Fruit fly (Drosophila melanogaster) whole organism, embryonic: Measurements from ENCODE around the gene east.

ENCODE experiments used
- Abd-B ChIP-seq: fragments of 200-800 bp; sonication (Bioruptor generic); optimal IDR thresholded peaks from 2 replicates; lab custom pipeline; 2018; ENCODE audit warnings: missing biosample characterization, mild to moderate bottlenecking, missing genetic modification characterization, moderate library complexity
- BtbVII ChIP-seq: fragments of 200-800 bp; sonication (Bioruptor generic); optimal IDR thresholded peaks from 3 replicates; lab custom pipeline; 2017; ENCODE audit warnings: missing biosample characterization, mild to moderate bottlenecking, missing genetic modification characterization
- CG10321 ChIP-seq: fragments of 200-800 bp; sonication (Bioruptor generic); IDR thresholded peaks from 2 replicates; pipeline ENCODE4 v1.3.6; 2022; ENCODE audit warnings: missing biosample characterization, missing genetic modification characterization
- CG11695 ChIP-seq: fragments of 200-800 bp; sonication (Bioruptor generic); IDR thresholded peaks from 3 replicates; pipeline ENCODE4 v1.3.6; 2022; ENCODE audit warnings: missing biosample characterization, missing genetic modification characterization
- CG12071 ChIP-seq: fragments of 200-800 bp; sonication (Bioruptor generic); optimal IDR thresholded peaks from 3 replicates; lab custom pipeline; 2018; ENCODE audit warnings: missing biosample characterization, mild to moderate bottlenecking, missing genetic modification characterization
- CG12155 ChIP-seq: fragments of 200-800 bp; sonication (Bioruptor generic); optimal IDR thresholded peaks from 3 replicates; lab custom pipeline; 2016; ENCODE audit warnings: missing biosample characterization, missing genetic modification characterization
- CG12236 ChIP-seq: fragments of 200-800 bp; sonication (Bioruptor generic); optimal IDR thresholded peaks from 2 replicates; lab custom pipeline; 2016; ENCODE audit warnings: missing biosample characterization, missing genetic modification characterization
- CG12391 ChIP-seq: fragments of 200-800 bp; sonication (Bioruptor generic); optimal IDR thresholded peaks from 3 replicates; lab custom pipeline; 2018; ENCODE audit warnings: missing biosample characterization, mild to moderate bottlenecking, missing genetic modification characterization, moderate library complexity
- CG15011 ChIP-seq: fragments of 200-800 bp; sonication (Bioruptor generic); optimal IDR thresholded peaks from 3 replicates; lab custom pipeline; 2018; ENCODE audit warnings: missing biosample characterization, mild to moderate bottlenecking, missing genetic modification characterization
- CG16813 ChIP-seq: fragments of 200-800 bp; sonication (Bioruptor generic); IDR thresholded peaks from 3 replicates; pipeline ENCODE4 v1.3.6; 2022; ENCODE audit warnings: missing biosample characterization, missing genetic modification characterization; ENCODE audit not compliant: partially characterized antibody
- CG17912 ChIP-seq: fragments of 200-800 bp; sonication (Bioruptor generic); optimal IDR thresholded peaks from 2 replicates; lab custom pipeline; 2018; ENCODE audit warnings: missing biosample characterization, mild to moderate bottlenecking, missing genetic modification characterization
- CG2129 ChIP-seq: fragments of 200-800 bp; sonication (Bioruptor generic); IDR thresholded peaks from 2 replicates; pipeline ENCODE4 v1.3.6; 2022; ENCODE audit warnings: missing biosample characterization, missing genetic modification characterization; ENCODE audit not compliant: partially characterized antibody
- CG3407 ChIP-seq: fragments of 200-800 bp; sonication (Bioruptor generic); optimal IDR thresholded peaks from 2 replicates; lab custom pipeline; 2018; ENCODE audit warnings: missing biosample characterization, mild to moderate bottlenecking, missing genetic modification characterization
- CG5953 ChIP-seq: fragments of 200-800 bp; sonication (Bioruptor generic); IDR thresholded peaks from 2 replicates; pipeline ENCODE4 v1.3.6; 2022; ENCODE audit warnings: missing biosample characterization, missing genetic modification characterization
- CG6813 ChIP-seq: fragments of 200-800 bp; sonication (Bioruptor generic); optimal IDR thresholded peaks from 2 replicates; lab custom pipeline; 2017; ENCODE audit warnings: missing biosample characterization, missing genetic modification characterization, mild to moderate bottlenecking, moderate library complexity, missing genetic modification reagents
- CG7271 ChIP-seq: fragments of 200-800 bp; sonication (Bioruptor generic); optimal IDR thresholded peaks from 2 replicates; lab custom pipeline; 2018; ENCODE audit warnings: missing biosample characterization, mild to moderate bottlenecking, missing genetic modification characterization, moderate library complexity
- CG8281 ChIP-seq: fragments of 200-800 bp; sonication (Bioruptor generic); optimal IDR thresholded peaks from 2 replicates; lab custom pipeline; 2018; ENCODE audit warnings: missing biosample characterization, mild to moderate bottlenecking, missing genetic modification characterization, moderate library complexity
- CG9817 ChIP-seq: fragments of 200-800 bp; sonication (Bioruptor generic); optimal IDR thresholded peaks from 2 replicates; lab custom pipeline; 2018; ENCODE audit warnings: missing biosample characterization, mild to moderate bottlenecking, missing genetic modification characterization, moderate library complexity
- Dbx ChIP-seq: fragments of 200-800 bp; sonication (Bioruptor generic); IDR thresholded peaks from 3 replicates; pipeline ENCODE4 v1.3.6; 2022; ENCODE audit warnings: missing biosample characterization, missing genetic modification characterization
- Elba2 ChIP-seq: fragments of 200-800 bp; sonication (Bioruptor generic); optimal IDR thresholded peaks from 3 replicates; lab custom pipeline; 2016; ENCODE audit warnings: missing biosample characterization, missing genetic modification characterization
- Ets65A ChIP-seq: fragments of 200-800 bp; sonication (Bioruptor generic); peaks from one replicate; lab custom pipeline; 2016; ENCODE audit warnings: missing biosample characterization, missing genetic modification characterization
- Fer3 ChIP-seq: fragments of 200-800 bp; sonication (Bioruptor generic); optimal IDR thresholded peaks from 2 replicates; lab custom pipeline; 2018; ENCODE audit warnings: missing biosample characterization, mild to moderate bottlenecking, missing genetic modification characterization, moderate library complexity
- H15 ChIP-seq: fragments of 200-800 bp; sonication (Bioruptor generic); IDR thresholded peaks from 3 replicates; pipeline ENCODE4 v1.3.6; 2022; ENCODE audit warnings: missing biosample characterization, missing genetic modification characterization
- HLH4C ChIP-seq: fragments of 200-800 bp; sonication (Bioruptor generic); IDR thresholded peaks from 3 replicates; pipeline ENCODE4 v1.3.6; 2022; ENCODE audit warnings: missing biosample characterization, missing genetic modification characterization; ENCODE audit not compliant: partially characterized antibody
- Hand ChIP-seq: fragments of 200-800 bp; sonication (Bioruptor generic); optimal IDR thresholded peaks from 2 replicates; lab custom pipeline; 2017; ENCODE audit warnings: mild to moderate bottlenecking, missing biosample characterization, missing genetic modification reagents, missing genetic modification characterization
- Nf-YA ChIP-seq: fragments of 200-800 bp; sonication (Bioruptor generic); IDR thresholded peaks from 2 replicates; pipeline ENCODE4 v1.3.6; 2022; ENCODE audit warnings: missing biosample characterization, missing genetic modification characterization
- TFAM ChIP-seq: fragments of 200-800 bp; sonication (Bioruptor generic); optimal IDR thresholded peaks from 2 replicates; lab custom pipeline; 2017; ENCODE audit warnings: missing biosample characterization, missing genetic modification characterization, inconsistent platforms
- Xbp1 ChIP-seq: fragments of 200-800 bp; sonication (Bioruptor generic); optimal IDR thresholded peaks from 3 replicates; lab custom pipeline; 2016; ENCODE audit warnings: missing biosample characterization, mild to moderate bottlenecking, missing genetic modification characterization
- ap ChIP-seq: fragments of 200-800 bp; sonication (Bioruptor generic); IDR thresholded peaks from 2 replicates; pipeline ENCODE4 v1.3.6; 2022; ENCODE audit warnings: missing biosample characterization, missing genetic modification characterization
- bowl ChIP-seq: fragments of 200-800 bp; sonication (Bioruptor generic); IDR thresholded peaks from 2 replicates; pipeline ENCODE4 v1.3.6; 2022; ENCODE audit warnings: missing biosample characterization, missing genetic modification characterization
- cad ChIP-seq: fragments of >200 bp; optimal IDR thresholded peaks from 2 replicates; lab custom pipeline; 2017; ENCODE audit warnings: missing biosample characterization, missing genetic modification characterization
- cato ChIP-seq: fragments of 200-800 bp; sonication (Bioruptor generic); optimal IDR thresholded peaks from 2 replicates; lab custom pipeline; 2016; ENCODE audit warnings: missing biosample characterization, missing genetic modification characterization, borderline replicate concordance
- chm ChIP-seq: fragments of 200-800 bp; sonication (Bioruptor generic); IDR thresholded peaks from 2 replicates; pipeline ENCODE4 v1.3.6; 2022; ENCODE audit warnings: missing biosample characterization, missing genetic modification characterization
- ci ChIP-seq: fragments of 200-800 bp; sonication (Bioruptor generic); IDR thresholded peaks from 3 replicates; pipeline ENCODE4 v1.3.6; 2022; ENCODE audit warnings: missing biosample characterization, missing genetic modification characterization
- dm ChIP-seq: fragments of 200-800 bp; sonication (Bioruptor generic); optimal IDR thresholded peaks from 3 replicates; lab custom pipeline; 2016; ENCODE audit warnings: missing biosample characterization, missing genetic modification characterization
- ewg ChIP-seq: fragments of 200-800 bp; sonication (Bioruptor generic); optimal IDR thresholded peaks from 3 replicates; lab custom pipeline; 2017; ENCODE audit warnings: mild to moderate bottlenecking, missing biosample characterization, missing genetic modification reagents, missing genetic modification characterization
- ftz-f1 ChIP-seq: fragments of 200-800 bp; sonication (Bioruptor generic); optimal IDR thresholded peaks from 2 replicates; lab custom pipeline; 2016; ENCODE audit warnings: missing biosample characterization, missing genetic modification characterization
- ind ChIP-seq: fragments of 200-800 bp; sonication (Bioruptor generic); optimal IDR thresholded peaks from 3 replicates; lab custom pipeline; 2016; ENCODE audit warnings: missing biosample characterization, missing genetic modification characterization
- onecut ChIP-seq: fragments of 200-800 bp; sonication (Bioruptor generic); IDR thresholded peaks from 2 replicates; pipeline ENCODE4 v1.3.6; 2022; ENCODE audit warnings: missing biosample characterization, missing genetic modification characterization
- otp ChIP-seq: fragments of 200-800 bp; sonication (Bioruptor generic); IDR thresholded peaks from 3 replicates; pipeline ENCODE4, ENCODE4 v1.3.6; 2022; ENCODE audit warnings: missing biosample characterization, missing genetic modification characterization
- pzg ChIP-seq: fragments of 200-800 bp; sonication (Bioruptor generic); optimal IDR thresholded peaks from 3 replicates; lab custom pipeline; 2018; ENCODE audit warnings: missing biosample characterization, mild to moderate bottlenecking, missing genetic modification characterization, moderate library complexity
- salm ChIP-seq: fragments of 200-800 bp; sonication (Bioruptor generic); optimal IDR thresholded peaks from 2 replicates; lab custom pipeline; 2018; ENCODE audit warnings: missing biosample characterization, mild to moderate bottlenecking, missing genetic modification characterization
- slou ChIP-seq: fragments of 200-800 bp; sonication (Bioruptor generic); optimal IDR thresholded peaks from 3 replicates; lab custom pipeline; 2016; ENCODE audit warnings: missing biosample characterization, missing genetic modification characterization
- sr ChIP-seq: fragments of 200-800 bp; sonication (Bioruptor generic); IDR thresholded peaks from 3 replicates; pipeline ENCODE4 v1.3.6; 2022; ENCODE audit warnings: missing biosample characterization, missing genetic modification characterization
- ssp ChIP-seq: fragments of 200-800 bp; sonication (Bioruptor generic); IDR thresholded peaks from 2 replicates; pipeline ENCODE4 v1.3.6; 2022; ENCODE audit warnings: missing biosample characterization, missing genetic modification characterization
- tin ChIP-seq: fragments of 200-800 bp; sonication (Bioruptor generic); optimal IDR thresholded peaks from 3 replicates; lab custom pipeline; 2016; ENCODE audit warnings: missing biosample characterization, missing genetic modification characterization
- ttk ChIP-seq: fragments of 200-800 bp; sonication (Bioruptor generic); IDR thresholded peaks from 2 replicates; pipeline ENCODE4 v2.1.2; 2022; ENCODE audit warnings: missing biosample characterization, missing genetic modification characterization
- twi ChIP-seq: fragments of 200-800 bp; optimal IDR thresholded peaks from 2 replicates; lab custom pipeline; 2019; ENCODE audit warnings: missing biosample characterization, mild to moderate bottlenecking, missing genetic modification characterization, moderate library complexity
- zen ChIP-seq: fragments of 200-800 bp; sonication (Bioruptor generic); optimal IDR thresholded peaks from 3 replicates; lab custom pipeline; 2018; ENCODE audit warnings: missing biosample characterization, mild to moderate bottlenecking, missing genetic modification characterization, moderate library complexity
- zf30C ChIP-seq: fragments of 200-800 bp; sonication (Bioruptor generic); optimal IDR thresholded peaks from 3 replicates; lab custom pipeline; 2018; ENCODE audit warnings: missing biosample characterization, mild to moderate bottlenecking, missing genetic modification characterization

Gene east

dm6 chrX:2009453-2010009, 1.1 kb upstream of the east start (continued):
- TF ChIP-seq cato (peak; percentile 66), dm (peak; percentile 56), chm (peak; percentile 59; the same call in 1 of the 2 replicates), CG9817 (tag; lab: Kevin White, UChicago) (peak; percentile 73), CG3407 (GFP tag; lab: Kevin White, UChicago) (peak; percentile 13), CG12071 (GFP tag; lab: Kevin White, UChicago) (no peak), ap (GFP tag; lab: Robert Waterston, UW) (no peak), salm (tag; lab: Kevin White, UChicago) (peak; percentile 34), ewg (GFP tag; lab: Kevin White, UChicago) (peak; percentile 44), CG2129 (GFP tag; lab: Robert Waterston, UW) (no peak), Dbx (GFP tag; lab: Robert Waterston, UW) (peak; percentile 39; the same call in 1 of the 3 replicates), CG12155 (peak; percentile 60), CG8281 (peak; percentile 38), BtbVII (GFP tag; lab: Kevin White, UChicago) (peak; percentile 55), otp (peak; percentile 23; the same call in 1 of the 3 replicates), CG12391 (peak; percentile 83), CG6813 (no peak), sr (GFP tag; lab: Robert Waterston, UW) (0 out of 3 replicates have a peak, but pooled peaks have one; percentile 4), Fer3 (tag; lab: Kevin White, UChicago) (peak; percentile 60), Xbp1 (GFP tag; lab: Kevin White, UChicago) (peak; percentile 76), bowl (GFP tag; lab: Robert Waterston, UW) (no peak), CG16813 (GFP tag; lab: Robert Waterston, UW) (no peak), ftz-f1 (GFP tag; lab: Kevin White, UChicago) (no peak), CG11695 (GFP tag; lab: Robert Waterston, UW) (no peak; the same call in 2 of the 3 replicates), onecut (GFP tag; lab: Robert Waterston, UW) (0 out of 2 replicates have a peak, but pooled peaks have one; percentile 34), tin (GFP tag; lab: Kevin White, UChicago) (peak; percentile 64), Abd-B (GFP tag; lab: Kevin White, UChicago) (peak; percentile 67), TFAM (GFP tag; lab: Kevin White, UChicago) (no peak), zen (tag; lab: Kevin White, UChicago) (peak; percentile 59), Elba2 (GFP tag; lab: Kevin White, UChicago) (no peak), zf30C (GFP tag; lab: Kevin White, UChicago) (peak; percentile 72), Ets65A (GFP tag; lab: Kevin White, UChicago) (peak; percentile 97), CG5953 (GFP tag; lab: Robert Waterston, UW) (0 out of 2 replicates have a peak, but pooled peaks have one; percentile 39), CG10321 (GFP tag; lab: Robert Waterston, UW) (no peak; the same call in 1 of the 2 replicates), ttk (GFP tag; lab: Robert Waterston, UW) (peak; percentile 45), ssp (GFP tag; lab: Robert Waterston, UW) (peak; percentile 50), twi (tag; lab: Kevin White, UChicago) (peak; percentile 52), H15 (GFP tag; lab: Robert Waterston, UW) (0 out of 3 replicates have a peak, but pooled peaks have one; percentile 23), Hand (GFP tag; lab: Kevin White, UChicago) (no peak), slou (GFP tag; lab: Kevin White, UChicago) (peak; percentile 22), CG7271 (tag; lab: Kevin White, UChicago) (no peak), ind (GFP tag; lab: Kevin White, UChicago) (peak; percentile 69), Nf-YA (GFP tag; lab: Robert Waterston, UW) (no peak), HLH4C (no peak), cad (no peak), CG17912 (no peak), ci (GFP tag; lab: Robert Waterston, UW) (peak; percentile 39; the same call in 2 of the 3 replicates), CG15011 (GFP tag; lab: Kevin White, UChicago) (peak; percentile 58), CG12236 (GFP tag; lab: Kevin White, UChicago) (peak; percentile 9), pzg (peak; percentile 23)
